Worm (Caenorhabditis elegans): ENCODE results near the gene Y54F10AM.15.

Gene Y54F10AM.15

DNA sequence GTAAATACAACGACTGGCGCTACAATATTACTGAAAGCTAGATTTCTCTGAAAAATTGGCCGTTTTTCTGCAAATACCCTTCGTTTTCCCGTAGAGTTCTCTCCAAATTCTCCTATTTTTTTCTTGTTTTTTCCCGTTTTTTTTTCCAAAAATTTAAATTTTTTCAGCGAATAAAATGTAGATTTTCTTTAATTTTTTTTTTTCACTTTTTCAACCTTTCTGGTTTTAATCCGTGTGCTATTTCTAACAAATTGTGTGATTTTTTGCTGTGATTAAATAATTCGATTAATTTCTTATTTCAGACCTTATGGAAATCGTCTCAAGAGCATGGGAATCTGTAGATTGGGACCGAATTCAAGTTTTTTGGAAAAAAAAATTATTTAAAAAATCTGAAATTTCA lies 1.8 kb upstream of the Y54F10AM.15 start, which contains the start of gene cone-1:
cone-1 (plus strand) TSS at position 301 of the 400 bp plus-strand sequence.
- TF ChIP-seq lin-39 (tag; optimal IDR thresholded peaks at IDR 0.05) (no peak), nhr-11 (tag; optimal IDR thresholded peaks at IDR 0.05) (no peak), unc-30 (tag; optimal IDR thresholded peaks at IDR 0.05) (no peak), zag-1 (tag; optimal IDR thresholded peaks at IDR 0.05) (no peak), unc-98 (GFP tag; IDR thresholded peaks at IDR 0.05) (no peak), ces-1 (GFP tag; optimal IDR thresholded peaks at IDR 0.05) (no peak), snu-23 (GFP tag; optimal IDR thresholded peaks at IDR 0.05) (no peak), unc-86 (tag; optimal IDR thresholded peaks at IDR 0.05) (no peak)

DNA sequence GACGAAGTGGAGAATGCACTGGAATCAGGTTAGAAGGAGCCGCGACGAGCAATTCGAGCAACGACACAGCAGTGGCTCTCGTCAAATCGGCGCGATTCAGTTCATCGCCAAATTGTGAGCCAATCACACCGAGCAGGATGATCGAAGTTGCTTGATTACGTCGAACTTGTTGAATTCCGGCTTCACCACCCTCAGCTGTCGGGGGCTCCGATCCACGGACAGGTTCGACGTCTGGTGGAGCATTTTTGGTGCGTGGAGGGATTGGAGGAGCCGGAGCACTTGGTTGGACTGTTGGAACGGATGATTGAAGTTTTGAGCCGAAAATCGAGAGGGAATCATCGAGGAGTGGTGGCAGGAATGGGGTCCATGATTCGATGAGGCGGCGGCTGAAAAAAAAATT lies 13.0 kb downstream of the Y54F10AM.15 start:
- no peak for TF ChIP-seq swsn-7 (tag; optimal IDR thresholded peaks at IDR 0.05)
- no peak for TF ChIP-seq ets-5 (GFP tag; IDR thresholded peaks at IDR 0.05)
- TF ChIP-seq nhr-19 (GFP tag; conservative IDR thresholded peaks at IDR 0.05), result no peak
- TF ChIP-seq isw-1 (GFP tag; IDR thresholded peaks at IDR 0.05), result no peak
- no peak for TF ChIP-seq rnt-1 (tag; optimal IDR thresholded peaks at IDR 0.05)
- no peak for TF ChIP-seq lin-14 (GFP tag; optimal IDR thresholded peaks at IDR 0.05)
- TF ChIP-seq dpl-1 (GFP tag; optimal IDR thresholded peaks at IDR 0.05), result no peak
- TF ChIP-seq nhr-47 (tag; optimal IDR thresholded peaks at IDR 0.05), result no peak
- TF ChIP-seq nhr-84 (tag; optimal IDR thresholded peaks at IDR 0.05), result no peak
- TF ChIP-seq ztf-4 (tag; optimal IDR thresholded peaks at IDR 0.05), result no peak
- no peak for TF ChIP-seq ces-1 (GFP tag; optimal IDR thresholded peaks at IDR 0.05)
- no peak for TF ChIP-seq nhr-77 (tag; optimal IDR thresholded peaks at IDR 0.05)
- no peak for TF ChIP-seq blmp-1 (tag; optimal IDR thresholded peaks at IDR 0.05)

DNA sequence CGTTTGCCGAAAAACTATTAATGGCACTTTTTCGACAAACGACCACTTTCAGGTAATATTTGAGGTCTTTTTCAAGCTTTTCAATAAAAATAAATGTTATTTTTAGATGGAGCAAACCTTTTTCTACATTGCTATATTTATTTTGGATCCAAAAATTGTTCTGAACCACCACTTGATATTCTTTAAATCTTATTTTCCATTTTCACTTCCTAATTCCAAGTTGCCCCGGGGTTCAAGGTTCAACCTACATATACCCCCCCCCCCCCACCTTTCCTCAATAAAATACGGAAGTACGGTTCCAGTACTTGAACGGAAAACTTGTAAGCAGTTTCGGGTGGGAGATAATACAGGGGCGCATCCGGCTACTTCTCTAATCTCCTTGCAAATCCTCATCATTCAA lies 20.0 kb downstream of the Y54F10AM.15 start, which contains the start of gene Y54F10AM.6:
Y54F10AM.6 (plus strand) TSS at position 301 of the 400 bp plus-strand sequence.
- TF ChIP-seq snu-23 (GFP tag; optimal IDR thresholded peaks at IDR 0.05), result no peak
- TF ChIP-seq grh-1 (GFP tag; IDR thresholded peaks at IDR 0.05), result no peak
- no peak for TF ChIP-seq dpl-1 (GFP tag; optimal IDR thresholded peaks at IDR 0.05)
- TF ChIP-seq irx-1 (tag; optimal IDR thresholded peaks at IDR 0.05), result no peak
- no peak for TF ChIP-seq lin-13 (GFP tag; optimal IDR thresholded peaks at IDR 0.05)
- no peak for TF ChIP-seq aha-1 (tag; optimal IDR thresholded peaks at IDR 0.05)
- no peak for TF ChIP-seq lin-39 (tag; optimal IDR thresholded peaks at IDR 0.05)
- no peak for TF ChIP-seq mef-2 (tag; optimal IDR thresholded peaks at IDR 0.05)
- TF ChIP-seq nhr-19 (GFP tag; conservative IDR thresholded peaks at IDR 0.05), result no peak
- no peak for TF ChIP-seq hpl-2 (GFP tag; optimal IDR thresholded peaks at IDR 0.05)
- TF ChIP-seq nhr-28 (tag; optimal IDR thresholded peaks at IDR 0.05), result no peak
- no peak for TF ChIP-seq ztf-4 (tag; optimal IDR thresholded peaks at IDR 0.05)
- TF ChIP-seq nhr-20 (tag; optimal IDR thresholded peaks at IDR 0.05), result no peak
- no peak for TF ChIP-seq alr-1 (tag; optimal IDR thresholded peaks at IDR 0.05; ENCODE audit: borderline replicate concordance)
- no peak for TF ChIP-seq egl-13 (tag; optimal IDR thresholded peaks at IDR 0.05)
- TF ChIP-seq ceh-82 (tag; optimal IDR thresholded peaks at IDR 0.05), result no peak

DNA sequence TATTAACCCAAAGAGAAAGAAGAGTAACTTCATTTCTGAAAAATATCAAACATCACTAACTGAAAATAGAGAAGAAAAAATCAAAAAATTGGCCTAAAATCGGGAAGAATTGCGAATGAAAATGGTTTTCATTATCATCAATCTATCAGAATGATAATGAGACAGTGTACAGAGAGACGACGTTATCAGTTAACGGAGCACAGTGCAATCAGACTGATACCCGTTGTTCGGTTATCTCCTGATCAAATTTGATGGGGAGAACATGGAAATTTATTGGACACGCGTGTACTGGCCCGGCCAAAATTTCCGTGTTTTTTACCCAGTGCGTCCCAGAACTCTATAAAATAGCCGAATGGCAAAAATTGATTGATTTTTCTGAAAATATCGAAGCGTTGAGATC lies 20.5 kb downstream of the Y54F10AM.15 start, which contains the start of gene Y54F10AM.8:
Y54F10AM.8 (minus strand) TSS at position 35 of the 400 bp plus-strand sequence.
- peak; percentile 83 for TF ChIP-seq elt-2 (tag; optimal IDR thresholded peaks at IDR 0.05)
- TF ChIP-seq fkh-4 (tag; optimal IDR thresholded peaks at IDR 0.05; ENCODE audit: borderline replicate concordance), result no peak
- TF ChIP-seq tlp-1 (tag; optimal IDR thresholded peaks at IDR 0.05), result peak; percentile 73
- no peak for TF ChIP-seq ceh-63 (GFP tag; optimal IDR thresholded peaks at IDR 0.05)
- TF ChIP-seq snpc-4 (tag; optimal IDR thresholded peaks at IDR 0.05), result no peak
- TF ChIP-seq ceh-8 (GFP tag; optimal IDR thresholded peaks at IDR 0.05), result no peak
- peak; percentile 93 for TF ChIP-seq pqm-1 (tag; optimal IDR thresholded peaks at IDR 0.05)
- TF ChIP-seq tbx-2 (tag; optimal IDR thresholded peaks at IDR 0.05), result no peak

Data from whole organism, L1 larva.